Comparison of ENCODE assay signal across 5 worm cellular contexts in genomic region chrIII:5031375-5031836, ce11.
A peak's percentile ranks its signal among the peaks of the same experiment; 100 is the strongest.
TF ChIP-seq lines count a peak whose summit lies in the region.
"Not testable (repeated sequence)": the region's sequence is repeated elsewhere in the genome, so short reads cannot be mapped to it uniquely, and the experiment has no call there.

No protein-coding gene starts in this region.

TF ChIP-seq in whole organism, L1 larva, 84 proteins besides CTCF, POLR2A, EP300 and RAD21 (continues in another document):
- peak; percentile 33 for TF ChIP-seq efl-3 (GFP tag; optimal IDR thresholded peaks at IDR 0.05; lab: Kevin White, UChicago)
- TF ChIP-seq nhr-71 (tag; optimal IDR thresholded peaks at IDR 0.05; lab: Kevin White, UChicago): peak; percentile 81
- peak; percentile 43 to 79 for TF ChIP-seq lsy-2 (tag; optimal IDR thresholded peaks at IDR 0.05; lab: Kevin White, UChicago)
- TF ChIP-seq mep-1 (tag; optimal IDR thresholded peaks at IDR 0.05; lab: Kevin White, UChicago): peak; percentile 67
- peak; percentile 15 to 29 (median 28) for TF ChIP-seq dpl-1 (GFP tag; optimal IDR thresholded peaks at IDR 0.05; lab: Kevin White, UChicago)
- TF ChIP-seq rnt-1 (tag; optimal IDR thresholded peaks at IDR 0.05; lab: Kevin White, UChicago): peak; percentile 58
- TF ChIP-seq nhr-77 (tag; optimal IDR thresholded peaks at IDR 0.05; lab: Kevin White, UChicago): peak; percentile 67
- peak; percentile 25 for TF ChIP-seq snpc-4 (tag; optimal IDR thresholded peaks at IDR 0.05; lab: Kevin White, UChicago)
- TF ChIP-seq mab-9 (GFP tag; IDR thresholded peaks at IDR 0.05; lab: Robert Waterston, UW): peak; percentile 75
- peak; percentile 78 for TF ChIP-seq lin-14 (GFP tag; optimal IDR thresholded peaks at IDR 0.05; lab: Kevin White, UChicago)
- TF ChIP-seq swsn-7 (tag; optimal IDR thresholded peaks at IDR 0.05; lab: Kevin White, UChicago): peak; percentile 79
- TF ChIP-seq ceh-82 (tag; optimal IDR thresholded peaks at IDR 0.05; lab: Kevin White, UChicago): peak in 2 of 3 experiments; percentile 5 to 32
- peak; percentile 74 for TF ChIP-seq sox-4 (tag; optimal IDR thresholded peaks at IDR 0.05; lab: Kevin White, UChicago)
- TF ChIP-seq nhr-19 (GFP tag; conservative IDR thresholded peaks at IDR 0.05; lab: Robert Waterston, UW): peak; percentile 84
- peak; percentile 22 for TF ChIP-seq lin-13 (GFP tag; optimal IDR thresholded peaks at IDR 0.05; lab: Kevin White, UChicago)
- peak; percentile 67 for TF ChIP-seq nhr-20 (tag; optimal IDR thresholded peaks at IDR 0.05; lab: Kevin White, UChicago)
- peak; percentile 77 for TF ChIP-seq jun-1 (tag; optimal IDR thresholded peaks at IDR 0.05; lab: Kevin White, UChicago)
- peak; percentile 69 for TF ChIP-seq fkh-8 (tag; optimal IDR thresholded peaks at IDR 0.05; lab: Kevin White, UChicago)

TF ChIP-seq in whole organism, L3 larva, 47 proteins besides CTCF, POLR2A, EP300 and RAD21:
- TF ChIP-seq hmg-11 (tag; optimal IDR thresholded peaks at IDR 0.05; lab: Kevin White, UChicago) (peak; percentile 94), jun-1 (tag; optimal IDR thresholded peaks at IDR 0.05; lab: Kevin White, UChicago) (peak; percentile 69), lin-39 (tag; optimal IDR thresholded peaks at IDR 0.05; lab: Kevin White, UChicago) (peak; percentile 59), skn-1 (tag; optimal IDR thresholded peaks at IDR 0.05; lab: Kevin White, UChicago) (peak; percentile 65), nhr-25 (tag; optimal IDR thresholded peaks at IDR 0.05; lab: Kevin White, UChicago) (peak; percentile 67), nhr-23 (tag; optimal IDR thresholded peaks at IDR 0.05; lab: Kevin White, UChicago) (peak; percentile 67), nfya-1 (tag; optimal IDR thresholded peaks at IDR 0.05; lab: Kevin White, UChicago; ENCODE audit: insufficient read depth) (peak; percentile 67), aly-2 (tag; optimal IDR thresholded peaks at IDR 0.05; lab: Kevin White, UChicago) (peak; percentile 32), pha-4 (tag; optimal IDR thresholded peaks at IDR 0.05; lab: Kevin White, UChicago) (peak; percentile 76), nhr-43 (tag; optimal IDR thresholded peaks at IDR 0.05; lab: Kevin White, UChicago; ENCODE audit: poor library complexity, severe bottlenecking) (peak; percentile 58), tbx-2 (tag; optimal IDR thresholded peaks at IDR 0.05; lab: Kevin White, UChicago) (peak; percentile 65), elt-1 (tag; optimal IDR thresholded peaks at IDR 0.05; lab: Kevin White, UChicago) (peak; percentile 11), elt-2 (tag; optimal IDR thresholded peaks at IDR 0.05; lab: Kevin White, UChicago) (peak; percentile 62), lsy-12 (tag; optimal IDR thresholded peaks at IDR 0.05; lab: Kevin White, UChicago) (peak; percentile 73), R02D3.7 (tag; optimal IDR thresholded peaks at IDR 0.05; lab: Kevin White, UChicago) (peak; percentile 10)

TF ChIP-seq in whole organism, early embryonic, 17 proteins besides CTCF, POLR2A, EP300 and RAD21:
- TF ChIP-seq scrt-1 (GFP tag; IDR thresholded peaks at IDR 0.05; lab: Robert Waterston, UW): peak; percentile 88
- TF ChIP-seq B0310.2 (tag; optimal IDR thresholded peaks at IDR 0.05; lab: Kevin White, UChicago): peak; percentile 80
- TF ChIP-seq tbx-11 (GFP tag; IDR thresholded peaks at IDR 0.05; lab: Robert Waterston, UW): peak; percentile 90
- TF ChIP-seq tra-4 (tag; optimal IDR thresholded peaks at IDR 0.05; lab: Kevin White, UChicago): peak; percentile 83
- peak; percentile 85 for TF ChIP-seq ets-7 (tag; optimal IDR thresholded peaks at IDR 0.05; lab: Kevin White, UChicago)
- TF ChIP-seq ceh-13 (GFP tag; optimal IDR thresholded peaks at IDR 0.05; lab: Kevin White, UChicago): peak; percentile 81
- TF ChIP-seq ceh-36 (tag; optimal IDR thresholded peaks at IDR 0.05; lab: Kevin White, UChicago): peak; percentile 82
- peak; percentile 82 for TF ChIP-seq flt-1 (GFP tag; IDR thresholded peaks at IDR 0.05; lab: Robert Waterston, UW)
- TF ChIP-seq hmg-4 (GFP tag; optimal IDR thresholded peaks at IDR 0.05; lab: Kevin White, UChicago): peak; percentile 97
- TF ChIP-seq tbx-37 (GFP tag; conservative IDR thresholded peaks at IDR 0.05; lab: Robert Waterston, UW): peak; percentile 90
- TF ChIP-seq F13C5.2 (tag; optimal IDR thresholded peaks at IDR 0.05; lab: Kevin White, UChicago): peak; percentile 91
- TF ChIP-seq sea-1 (GFP tag; conservative IDR thresholded peaks at IDR 0.05; lab: Robert Waterston, UW): peak; percentile 87
- peak; percentile 90 for TF ChIP-seq pes-1 (GFP tag; IDR thresholded peaks at IDR 0.05; lab: Robert Waterston, UW)
- peak; percentile 69 for TF ChIP-seq hmbx-1 (tag; optimal IDR thresholded peaks at IDR 0.05; lab: Kevin White, UChicago)
- peak; percentile 65 for TF ChIP-seq hnd-1 (tag; optimal IDR thresholded peaks at IDR 0.05; lab: Kevin White, UChicago)
- peak; percentile 97 for TF ChIP-seq aly-1 (tag; optimal IDR thresholded peaks at IDR 0.05; lab: Kevin White, UChicago)

TF ChIP-seq in whole organism, midembryonic, 9 proteins besides CTCF, POLR2A, EP300 and RAD21:
- TF ChIP-seq ref-1 (GFP tag; conservative IDR thresholded peaks at IDR 0.05; lab: Robert Waterston, UW) (peak; percentile 82), klf-2 (GFP tag; conservative IDR thresholded peaks at IDR 0.05; lab: Robert Waterston, UW) (peak; percentile 87), T22C8.4 (GFP tag; IDR thresholded peaks at IDR 0.05; lab: Robert Waterston, UW) (peak; percentile 85), ztf-29 (GFP tag; IDR thresholded peaks at IDR 0.05; lab: Robert Waterston, UW) (peak; percentile 90), tab-1 (GFP tag; IDR thresholded peaks at IDR 0.05; lab: Robert Waterston, UW) (peak; percentile 91), flt-1 (GFP tag; IDR thresholded peaks at IDR 0.05; lab: Robert Waterston, UW) (peak; percentile 94), cog-1 (tag; optimal IDR thresholded peaks at IDR 0.05; lab: Kevin White, UChicago) (peak; percentile 78), med-1 (GFP tag; optimal IDR thresholded peaks at IDR 0.05; lab: Kevin White, UChicago; ENCODE audit: insufficient read depth) (peak; percentile 29), ztf-23 (GFP tag; IDR thresholded peaks at IDR 0.05; lab: Robert Waterston, UW) (peak; percentile 95)

TF ChIP-seq in whole organism, young adult, 124 proteins besides CTCF, POLR2A, EP300 and RAD21 (continues in another document):
- TF ChIP-seq lin-40 (tag; optimal IDR thresholded peaks at IDR 0.05; lab: Kevin White, UChicago) (peak; percentile 91), cebp-1 (GFP tag; IDR thresholded peaks at IDR 0.05; lab: Robert Waterston, UW) (0 out of 2 replicates have a peak, but pooled peaks have one; percentile 45), F23B12.7 (tag; optimal IDR thresholded peaks at IDR 0.05; lab: Kevin White, UChicago; ENCODE audit: insufficient read depth) (peak; percentile 19), ceh-40 (GFP tag; IDR thresholded peaks at IDR 0.05; lab: Robert Waterston, UW) (0 out of 2 replicates have a peak, but pooled peaks have one; percentile 49), ztf-18 (tag; optimal IDR thresholded peaks at IDR 0.05; lab: Kevin White, UChicago) (peak; percentile 87), let-607 (tag; optimal IDR thresholded peaks at IDR 0.05; lab: Kevin White, UChicago) (peak in 1 of 2 experiments; percentile 59), die-1 (tag; optimal IDR thresholded peaks at IDR 0.05; lab: Kevin White, UChicago) (peak; percentile 48), ceh-27 (GFP tag; optimal IDR thresholded peaks at IDR 0.05; lab: Kevin White, UChicago) (peak; percentile 70), mes-4 (tag; optimal IDR thresholded peaks at IDR 0.05; lab: Kevin White, UChicago) (peak; percentile 54), C06A6.2 (GFP tag; conservative IDR thresholded peaks at IDR 0.05; lab: Robert Waterston, UW) (peak; percentile 72; the same call in 1 of the 2 replicates), F33H1.4 (GFP tag; IDR thresholded peaks at IDR 0.05; lab: Robert Waterston, UW) (peak; percentile 71), B0019.2 (GFP tag; conservative IDR thresholded peaks at IDR 0.05; lab: Robert Waterston, UW) (peak; percentile 60; the same call in 1 of the 2 replicates), D2030.7 (GFP tag; IDR thresholded peaks at IDR 0.05; lab: Robert Waterston, UW) (peak; percentile 90), cebp-2 (GFP tag; IDR thresholded peaks at IDR 0.05; lab: Robert Waterston, UW) (peak; percentile 34; the same call in 1 of the 2 replicates), aptf-3 (GFP tag; IDR thresholded peaks at IDR 0.05; lab: Robert Waterston, UW) (peak; percentile 79; the same call in 1 of the 2 replicates), egl-44 (GFP tag; IDR thresholded peaks at IDR 0.05; lab: Robert Waterston, UW) (peak; percentile 69; the same call in 1 of the 2 replicates), F37B4.10 (GFP tag; IDR thresholded peaks at IDR 0.05; lab: Robert Waterston, UW) (peak; percentile 72; the same call in 1 of the 2 replicates), ztf-6 (GFP tag; IDR thresholded peaks at IDR 0.05; lab: Robert Waterston, UW) (peak; percentile 23; the same call in 1 of the 2 replicates), fkh-3 (tag; optimal IDR thresholded peaks at IDR 0.05; lab: Kevin White, UChicago) (peak; percentile 64), somi-1 (GFP tag; optimal IDR thresholded peaks at IDR 0.05; lab: Kevin White, UChicago) (peak; percentile 55), ztf-26 (tag; optimal IDR thresholded peaks at IDR 0.05; lab: Kevin White, UChicago) (peak; percentile 78), Y56A3A.18 (GFP tag; IDR thresholded peaks at IDR 0.05; lab: Robert Waterston, UW) (peak; percentile 84; the same call in 1 of the 2 replicates), attf-5 (GFP tag; optimal IDR thresholded peaks at IDR 0.05; lab: Kevin White, UChicago) (peak; percentile 71), rec-8 (tag; optimal IDR thresholded peaks at IDR 0.05; lab: Kevin White, UChicago) (peak; percentile 5 to 22), ceh-100 (GFP tag; IDR thresholded peaks at IDR 0.05; lab: Robert Waterston, UW) (peak; percentile 71), him-1 (tag; optimal IDR thresholded peaks at IDR 0.05; lab: Kevin White, UChicago) (peak; percentile 55), pbrm-1 (GFP tag; IDR thresholded peaks at IDR 0.05; lab: Robert Waterston, UW) (peak; percentile 87), ceh-79 (tag; optimal IDR thresholded peaks at IDR 0.05; lab: Kevin White, UChicago) (peak; percentile 68), F10E7.11 (tag; optimal IDR thresholded peaks at IDR 0.05; lab: Kevin White, UChicago) (peak; percentile 67), Y53G8AR.9 (GFP tag; conservative IDR thresholded peaks at IDR 0.05; lab: Robert Waterston, UW) (peak; percentile 74), egl-18 (GFP tag; IDR thresholded peaks at IDR 0.05; lab: Robert Waterston, UW) (0 out of 2 replicates have a peak, but pooled peaks have one; percentile 58), K11D2.4 (GFP tag; IDR thresholded peaks at IDR 0.05; lab: Robert Waterston, UW) (peak; percentile 87), ztf-3 (GFP tag; optimal IDR thresholded peaks at IDR 0.05; lab: Kevin White, UChicago) (peak; percentile 53), C17E4.6 (GFP tag; IDR thresholded peaks at IDR 0.05; lab: Robert Waterston, UW) (peak; percentile 79), hmg-20 (GFP tag; IDR thresholded peaks at IDR 0.05; lab: Robert Waterston, UW) (peak; percentile 77; the same call in 1 of the 2 replicates)
- not testable (repeated sequence) for TF ChIP-seq cebp-1 (tag; optimal IDR thresholded peaks at IDR 0.05; lab: Kevin White, UChicago)
